Fruit fly (Drosophila melanogaster) S2 (cell line): ENCODE data around the gene SelR.

ENCODE experiments used
- CG8478 ChIP-seq: fragments of >200 bp; optimal IDR thresholded peaks from 2 replicates; lab custom pipeline; 2018
- CTCF ChIP-seq, 2 experiments: fragments of >200 bp; optimal IDR thresholded peaks; 2 replicates each; lab custom pipeline; 2018

- TF ChIP-seq CTCF (optimal IDR thresholded peaks at IDR 0.05; lab: Kevin White, UChicago): no peak
- TF ChIP-seq CG8478 (lab: Kevin White, UChicago): no peak
These were observed 31.5 kb downstream of the SelR start for dm6 chr3R:10836924-10837323.
